Worm (Caenorhabditis elegans): ENCODE data around the gene nhl-1.

nhl-1 gene

DNA sequence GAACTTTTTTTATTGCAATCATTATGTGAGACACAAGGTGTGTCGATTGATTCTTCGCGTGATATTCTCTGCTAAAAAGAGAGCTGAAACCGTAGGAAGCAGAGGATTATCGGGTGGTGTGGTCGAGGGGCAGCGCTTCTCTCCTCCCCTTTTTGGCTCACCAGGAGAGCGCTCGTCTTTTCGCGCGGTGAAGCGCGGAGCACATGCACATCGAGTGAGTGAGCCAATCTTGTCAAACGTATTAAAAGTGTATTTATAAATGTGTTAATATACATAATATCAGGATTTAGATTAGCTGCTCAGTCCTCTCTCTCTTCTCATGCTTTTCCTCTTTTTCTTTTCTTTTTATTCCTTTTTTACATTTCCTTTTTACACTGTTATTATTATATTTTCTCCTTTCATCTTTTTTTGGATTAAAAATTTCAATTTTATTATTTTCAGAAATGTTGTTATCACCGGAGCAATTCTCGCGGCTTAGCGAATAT lies 9.0 kb upstream of the nhl-1 start, which contains the start of gene dgk-3:
dgk-3 (plus strand) TSS at position 435 of the 485 bp plus-strand sequence.
- TF ChIP-seq skn-1 (tag; optimal IDR thresholded peaks at IDR 0.05) (no peak), fkh-8 (tag; optimal IDR thresholded peaks at IDR 0.05) (peak; percentile 44), F16B12.6 (tag; optimal IDR thresholded peaks at IDR 0.05) (no peak), unc-98 (GFP tag; IDR thresholded peaks at IDR 0.05) (no peak), egl-13 (tag; optimal IDR thresholded peaks at IDR 0.05) (no peak), mep-1 (tag; optimal IDR thresholded peaks at IDR 0.05) (no peak), Y116A8C.19 (tag; optimal IDR thresholded peaks at IDR 0.05; ENCODE audit: borderline replicate concordance) (no peak), sox-4 (tag; optimal IDR thresholded peaks at IDR 0.05) (peak; percentile 38), efl-3 (GFP tag; optimal IDR thresholded peaks at IDR 0.05) (no peak), pqm-1 (tag; optimal IDR thresholded peaks at IDR 0.05) (no peak), dsc-1 (tag; optimal IDR thresholded peaks at IDR 0.05) (peak; percentile 83), efl-1 (optimal IDR thresholded peaks at IDR 0.05) (no peak), efl-1 (GFP tag; optimal IDR thresholded peaks at IDR 0.05 in 1 of 2) (peak in 1 of 2 experiments; percentile 69), aha-1 (tag; optimal IDR thresholded peaks at IDR 0.05) (no peak), pax-3 (tag; optimal IDR thresholded peaks at IDR 0.05) (peak; percentile 58)

DNA sequence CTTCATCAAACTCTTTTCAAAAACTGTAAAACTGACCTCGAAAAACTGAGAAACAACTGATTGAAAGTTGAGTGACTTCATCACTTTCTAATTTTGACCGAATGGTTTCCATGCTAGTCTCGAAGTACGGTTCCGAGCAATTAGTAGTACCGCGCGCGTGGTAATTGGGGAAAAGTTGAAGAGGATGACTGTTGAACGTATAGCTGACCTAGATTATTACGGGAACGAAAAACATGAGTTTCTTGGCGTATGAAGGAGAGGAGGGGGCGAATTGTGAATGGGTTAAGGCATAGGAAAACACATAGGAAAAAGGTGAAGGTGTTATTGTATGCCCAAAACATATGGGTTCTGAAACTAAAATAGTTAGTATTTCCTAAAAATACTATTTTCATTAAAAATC lies 7.8 kb upstream of the nhl-1 start, which contains the start of gene ptr-9:
ptr-9 (minus strand) TSS at position 101 of the 400 bp plus-strand sequence.
- no peak for TF ChIP-seq nhr-90 (tag; optimal IDR thresholded peaks at IDR 0.05; ENCODE audit: poor library complexity)
- TF ChIP-seq blmp-1 (tag; optimal IDR thresholded peaks at IDR 0.05): peak; percentile 35

DNA sequence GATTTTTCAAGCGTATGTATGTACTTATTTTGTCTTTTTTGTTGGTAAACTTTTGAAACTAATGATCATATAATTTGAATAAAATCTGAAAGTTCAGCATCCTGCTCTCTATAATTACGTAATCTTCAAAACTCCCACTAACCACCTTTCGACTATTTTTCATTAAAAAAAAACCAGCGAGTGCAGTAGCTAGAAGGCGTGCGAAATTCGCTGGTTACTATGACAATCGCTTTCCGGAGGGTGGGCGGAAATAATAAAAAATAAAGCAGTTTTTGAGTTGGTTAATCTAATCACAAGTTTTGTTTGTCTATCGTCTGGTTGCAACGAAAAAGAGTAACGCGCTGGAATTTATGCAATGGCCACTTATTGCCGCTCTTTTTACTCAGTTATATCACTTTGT lies 1.1 kb upstream of the nhl-1 start, which contains the start of gene irld-34:
irld-34 (plus strand) TSS at position 301 of the 400 bp plus-strand sequence.
- peak; percentile 50 for TF ChIP-seq fkh-8 (tag; optimal IDR thresholded peaks at IDR 0.05)
- no peak for TF ChIP-seq mdl-1 (tag; optimal IDR thresholded peaks at IDR 0.05)
- TF ChIP-seq dpl-1 (GFP tag; optimal IDR thresholded peaks at IDR 0.05): no peak
- TF ChIP-seq nhr-71 (tag; optimal IDR thresholded peaks at IDR 0.05): no peak

DNA sequence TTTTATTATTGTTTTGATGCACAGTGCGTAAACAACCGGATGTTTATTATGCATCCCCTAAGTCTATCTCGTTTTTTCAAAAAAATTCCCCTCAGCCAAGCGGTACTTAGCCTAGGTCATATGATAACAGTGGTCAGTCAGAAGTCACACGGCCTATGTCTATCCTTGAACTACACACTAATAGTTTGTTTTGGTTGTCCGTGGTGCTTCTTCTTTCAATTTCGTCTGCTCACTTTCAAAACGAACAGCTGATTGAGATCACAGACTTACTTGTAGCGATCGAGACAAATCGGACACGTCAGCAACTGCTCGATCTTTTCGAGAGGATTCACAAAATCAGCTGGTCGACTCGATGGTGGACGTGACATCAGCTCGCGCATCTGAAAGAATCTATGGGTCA lies 759 bp downstream of the nhl-1 start:
- TF ChIP-seq lsy-2 (tag; optimal IDR thresholded peaks at IDR 0.05) (peak in 1 of 2 experiments; percentile 42), fkh-4 (tag; optimal IDR thresholded peaks at IDR 0.05; ENCODE audit: borderline replicate concordance) (no peak), mef-2 (tag; optimal IDR thresholded peaks at IDR 0.05) (no peak), tlp-1 (tag; optimal IDR thresholded peaks at IDR 0.05) (no peak), rnt-1 (tag; optimal IDR thresholded peaks at IDR 0.05) (peak; percentile 46), ama-1 (optimal IDR thresholded peaks at IDR 0.05) (no peak), nhr-71 (tag; optimal IDR thresholded peaks at IDR 0.05) (peak; percentile 40), nhr-84 (tag; optimal IDR thresholded peaks at IDR 0.05) (no peak), pax-3 (tag; optimal IDR thresholded peaks at IDR 0.05) (no peak), efl-1 (optimal IDR thresholded peaks at IDR 0.05) (no peak), efl-1 (GFP tag; optimal IDR thresholded peaks at IDR 0.05 in 1 of 2) (peak; percentile 10 to 94), alr-1 (tag; optimal IDR thresholded peaks at IDR 0.05; ENCODE audit: borderline replicate concordance) (no peak), nhr-20 (tag; optimal IDR thresholded peaks at IDR 0.05) (no peak), unc-98 (GFP tag; IDR thresholded peaks at IDR 0.05) (no peak), lin-35 (GFP tag; optimal IDR thresholded peaks at IDR 0.05) (no peak), hlh-17 (GFP tag; optimal IDR thresholded peaks at IDR 0.05; ENCODE audit: borderline replicate concordance) (no peak), dpl-1 (GFP tag; optimal IDR thresholded peaks at IDR 0.05) (no peak), xbp-1 (tag; optimal IDR thresholded peaks at IDR 0.05) (no peak), hlh-4 (tag; optimal IDR thresholded peaks at IDR 0.05) (no peak), swsn-7 (tag; optimal IDR thresholded peaks at IDR 0.05) (no peak), ceh-63 (GFP tag; optimal IDR thresholded peaks at IDR 0.05) (no peak), lin-14 (GFP tag; optimal IDR thresholded peaks at IDR 0.05) (peak; percentile 40), C34B4.2 (tag; optimal IDR thresholded peaks at IDR 0.05) (no peak), elt-2 (tag; optimal IDR thresholded peaks at IDR 0.05) (no peak), lin-39 (tag; optimal IDR thresholded peaks at IDR 0.05) (no peak)

Data from whole organism, L1 larva.